Fruit fly (Drosophila melanogaster): Measurements from ENCODE around the gene NijA.

Gene NijA

DNA sequence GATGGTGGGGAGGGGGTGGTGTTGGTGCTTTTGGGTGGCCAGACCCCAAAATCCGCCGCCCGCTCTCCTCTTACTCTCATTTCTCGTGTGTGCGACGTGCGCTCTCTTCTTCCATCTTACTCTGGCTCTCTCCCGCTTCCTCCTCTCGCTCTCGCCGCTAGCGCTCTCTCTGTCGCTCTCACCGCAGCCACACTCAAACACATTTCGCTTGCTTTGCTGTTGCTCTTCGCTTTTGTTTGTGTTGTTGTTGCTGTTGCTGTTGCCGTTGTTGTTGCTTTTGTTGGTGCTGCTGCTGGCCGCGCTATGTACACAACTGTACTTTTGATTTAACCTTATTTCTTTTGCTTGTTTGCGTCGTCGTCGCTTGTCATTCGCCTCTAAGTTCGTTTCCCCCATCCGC lies 14.9 kb downstream of the NijA start:
- TF ChIP-seq CG1620 (GFP tag; optimal IDR thresholded peaks at IDR 0.05): no peak
- no peak for TF ChIP-seq CG7101 (tag; optimal IDR thresholded peaks at IDR 0.05)
- TF ChIP-seq CG14711 (tag; optimal IDR thresholded peaks at IDR 0.05): peak; percentile 0
- TF ChIP-seq cic (GFP tag; optimal IDR thresholded peaks at IDR 0.05): peak; percentile 49
- peak; percentile 34 for TF ChIP-seq Clk (GFP tag; optimal IDR thresholded peaks at IDR 0.05)
- TF ChIP-seq CG12768 (GFP tag; optimal IDR thresholded peaks at IDR 0.05): peak; percentile 18
- peak; percentile 26 for TF ChIP-seq CG33017 (tag; optimal IDR thresholded peaks at IDR 0.05)
- peak; percentile 6 for TF ChIP-seq Crg-1 (GFP tag; optimal IDR thresholded peaks at IDR 0.05)

DNA sequence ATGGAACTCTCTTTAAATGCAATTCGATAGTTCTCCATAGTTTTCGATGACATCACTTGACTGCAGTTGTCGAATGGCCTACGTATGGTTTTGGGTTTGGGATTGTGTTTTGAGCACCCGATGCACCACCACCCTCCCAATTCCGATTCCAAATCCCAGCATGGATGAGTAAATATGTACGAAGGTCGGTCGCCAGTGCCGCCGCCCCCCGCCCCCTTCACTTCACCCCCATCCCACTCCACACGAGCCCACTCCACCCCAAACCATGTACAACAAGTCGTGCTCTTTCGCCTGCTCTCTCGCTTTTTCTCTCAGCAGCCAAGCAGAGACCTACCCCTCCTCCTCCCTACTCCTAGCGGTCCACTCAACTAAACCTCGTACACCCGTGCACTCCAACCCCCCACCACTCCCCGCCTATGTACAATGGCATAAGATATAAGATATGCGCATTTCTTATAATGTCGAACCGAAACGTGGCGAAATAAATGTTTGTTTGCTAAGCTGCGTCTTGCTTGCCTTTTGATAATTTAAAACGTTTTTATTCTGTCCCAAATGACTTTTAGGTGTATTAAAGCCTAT lies 15.9 kb downstream of the NijA start:
- TF ChIP-seq CG11617 (GFP tag; optimal IDR thresholded peaks at IDR 0.05): no peak
- peak; percentile 3 for TF ChIP-seq kay (GFP tag; ENCODE audit: borderline replicate concordance)
- TF ChIP-seq CG5204 (GFP tag; optimal IDR thresholded peaks at IDR 0.05): no peak
- no peak for TF ChIP-seq pad (GFP tag; optimal IDR thresholded peaks at IDR 0.05)
- TF ChIP-seq CG12768 (GFP tag; optimal IDR thresholded peaks at IDR 0.05): peak; percentile 37
- no peak for TF ChIP-seq ovo (GFP tag; optimal IDR thresholded peaks at IDR 0.05)
- TF ChIP-seq cic (GFP tag; optimal IDR thresholded peaks at IDR 0.05): peak; percentile 37
- TF ChIP-seq CG14711 (tag; optimal IDR thresholded peaks at IDR 0.05): peak; percentile 0

DNA sequence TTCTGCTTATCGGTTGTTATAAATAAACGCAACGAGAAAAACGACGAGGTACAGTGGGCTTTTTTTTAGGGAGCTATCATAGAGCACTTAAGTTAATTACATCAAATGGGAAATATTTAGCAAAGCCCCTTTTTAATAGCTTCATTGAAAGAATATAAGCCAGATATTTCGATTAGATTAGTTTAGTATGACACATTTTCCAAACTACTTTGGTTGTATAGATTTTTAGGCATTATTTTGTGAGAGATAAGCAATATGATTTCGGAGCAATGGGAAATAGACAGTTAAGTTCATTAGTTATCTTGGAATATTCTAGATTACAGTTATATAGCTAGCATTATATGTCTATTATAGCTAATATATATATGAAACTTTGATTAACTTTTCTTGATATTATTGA lies 16.5 kb downstream of the NijA start:
- no peak for TF ChIP-seq CG7045 (GFP tag; optimal IDR thresholded peaks at IDR 0.05)
- TF ChIP-seq kay (GFP tag; ENCODE audit: borderline replicate concordance): peak; percentile 93

DNA sequence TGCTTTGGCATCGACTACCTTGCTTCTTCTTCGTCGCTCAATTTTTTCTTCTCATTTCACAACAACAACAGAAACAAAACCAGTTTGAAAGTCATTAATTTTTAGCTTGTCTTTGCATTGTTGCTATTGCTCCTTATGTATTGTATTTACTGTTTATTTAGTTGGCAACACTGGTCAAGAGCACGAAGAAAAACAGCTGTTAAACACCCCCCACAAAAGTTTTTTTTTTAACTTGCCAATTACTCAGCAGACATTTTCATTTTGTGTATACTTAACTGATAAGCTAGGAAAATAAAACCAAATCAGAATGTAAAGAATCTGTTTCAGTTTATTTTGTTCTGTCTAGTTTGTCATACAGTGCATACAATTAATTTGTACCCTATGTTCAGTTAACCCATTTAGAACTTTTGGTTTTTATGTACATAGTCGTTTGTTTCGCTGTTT lies 16.9 kb downstream of the NijA start:
- peak; percentile 11 for TF ChIP-seq tj (GFP tag; optimal IDR thresholded peaks at IDR 0.05)
- TF ChIP-seq CG7045 (GFP tag; optimal IDR thresholded peaks at IDR 0.05): no peak
- TF ChIP-seq CG14711 (tag; optimal IDR thresholded peaks at IDR 0.05): peak; percentile 20
- peak; percentile 7 for TF ChIP-seq CG7101 (tag; optimal IDR thresholded peaks at IDR 0.05)
- no peak for TF ChIP-seq CG11617 (GFP tag; optimal IDR thresholded peaks at IDR 0.05)

DNA sequence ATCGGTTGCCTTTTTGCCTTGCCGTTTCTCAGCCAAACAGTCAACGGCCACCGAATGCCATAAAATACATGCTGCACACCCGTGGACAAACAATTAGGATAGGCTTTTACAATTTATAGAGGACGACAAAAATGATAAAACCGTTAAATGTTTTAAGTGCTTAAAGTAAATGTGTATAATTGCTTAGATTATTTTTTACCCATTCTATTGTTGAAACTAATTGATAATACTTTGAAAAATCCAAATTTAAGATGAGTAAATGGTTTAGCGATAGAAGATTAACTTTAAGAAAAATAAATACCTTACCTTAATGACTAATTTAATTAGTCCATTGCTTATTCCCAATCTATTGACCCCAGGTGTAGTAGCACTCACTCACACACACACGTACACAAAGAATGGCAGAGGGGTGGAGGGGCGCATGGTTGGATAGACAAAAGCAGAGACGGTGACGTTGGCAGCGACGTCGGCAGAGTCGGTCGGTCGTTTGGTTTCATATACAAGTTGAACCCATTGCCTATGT lies 18.1 kb downstream of the NijA start:
- TF ChIP-seq pad (GFP tag; optimal IDR thresholded peaks at IDR 0.05) (peak; percentile 83), CG11617 (GFP tag; optimal IDR thresholded peaks at IDR 0.05) (peak; percentile 95), toe (GFP tag; optimal IDR thresholded peaks at IDR 0.05) (peak; percentile 86), ovo (GFP tag; optimal IDR thresholded peaks at IDR 0.05) (peak; percentile 78), cic (GFP tag; optimal IDR thresholded peaks at IDR 0.05) (peak; percentile 48), CG12768 (GFP tag; optimal IDR thresholded peaks at IDR 0.05) (peak; percentile 89), tj (GFP tag; optimal IDR thresholded peaks at IDR 0.05) (peak; percentile 78), CG14711 (tag; optimal IDR thresholded peaks at IDR 0.05) (peak; percentile 82), CG7045 (GFP tag; optimal IDR thresholded peaks at IDR 0.05) (peak; percentile 96), CG5204 (GFP tag; optimal IDR thresholded peaks at IDR 0.05) (peak; percentile 94), bab1 (GFP tag; optimal IDR thresholded peaks at IDR 0.05) (peak; percentile 96), Clk (GFP tag; optimal IDR thresholded peaks at IDR 0.05) (peak; percentile 85), cnc (optimal IDR thresholded peaks at IDR 0.05) (no peak), CG33017 (tag; optimal IDR thresholded peaks at IDR 0.05) (peak; percentile 96), CG1620 (GFP tag; optimal IDR thresholded peaks at IDR 0.05) (peak; percentile 72), Hr96 (GFP tag; optimal IDR thresholded peaks at IDR 0.05) (peak; percentile 89), CG7101 (tag; optimal IDR thresholded peaks at IDR 0.05) (peak; percentile 95), Crg-1 (GFP tag; optimal IDR thresholded peaks at IDR 0.05) (peak; percentile 78), Mnt (GFP tag; optimal IDR thresholded peaks at IDR 0.05) (peak; percentile 75), kay (GFP tag; ENCODE audit: borderline replicate concordance) (no peak)

DNA sequence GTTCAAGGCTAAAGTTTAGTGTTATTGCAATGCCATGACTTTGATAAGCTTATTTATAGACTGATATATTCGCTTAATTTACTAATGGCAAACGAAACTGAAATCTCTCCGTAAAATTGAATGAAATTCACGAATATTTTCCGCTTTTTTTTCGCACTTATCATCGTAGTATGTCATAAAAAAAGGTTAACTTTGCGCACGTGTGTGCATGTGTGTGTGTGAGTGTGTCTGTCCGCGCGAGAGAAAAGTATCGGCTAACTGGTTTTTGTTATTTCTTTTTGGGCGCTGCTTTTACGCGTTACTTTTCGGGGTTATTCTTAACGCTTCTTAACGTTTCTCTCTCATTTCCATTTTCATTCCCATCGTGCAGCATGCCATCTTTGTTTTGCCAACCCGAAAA lies 18.9 kb downstream of the NijA start:
- peak; percentile 20 for TF ChIP-seq kay (GFP tag; ENCODE audit: borderline replicate concordance)
- TF ChIP-seq CG7101 (tag; optimal IDR thresholded peaks at IDR 0.05): no peak

DNA sequence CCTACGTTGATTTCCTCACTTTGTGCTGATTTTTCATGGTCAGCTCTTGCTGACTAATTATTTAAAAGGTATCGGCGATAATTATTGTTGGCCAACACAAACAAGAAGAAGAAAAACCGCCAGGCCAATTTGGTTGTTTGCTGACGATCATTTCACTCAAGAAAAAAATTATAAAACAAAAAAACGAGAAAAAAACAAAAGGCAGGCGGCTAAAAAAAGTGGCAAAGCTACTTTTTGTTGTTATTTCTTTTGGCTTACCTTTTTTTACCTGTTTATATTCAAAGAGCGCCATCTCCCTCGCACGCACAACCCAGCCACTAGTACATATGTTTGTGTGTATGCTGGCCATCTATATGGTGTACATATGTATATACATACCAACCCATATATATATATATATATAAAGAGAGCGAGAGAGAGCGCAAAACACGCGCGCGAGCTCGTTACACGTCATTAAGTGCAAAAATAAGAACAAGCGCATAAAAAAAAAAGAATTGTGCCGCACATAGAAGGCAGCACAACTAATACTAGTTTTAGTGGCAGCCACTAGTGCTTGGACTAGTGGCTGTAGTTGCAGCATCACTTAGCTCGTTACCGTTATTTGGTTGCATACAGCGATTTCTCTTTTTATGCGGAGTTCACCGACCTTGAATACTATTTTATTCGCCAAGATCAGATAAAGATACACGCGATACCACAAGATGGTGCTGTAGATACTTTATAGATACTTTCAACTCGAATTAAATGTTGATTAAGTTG lies 20.9 kb downstream of the NijA start:
- TF ChIP-seq CG7101 (tag; optimal IDR thresholded peaks at IDR 0.05): no peak
- peak; percentile 5 for TF ChIP-seq CG11617 (GFP tag; optimal IDR thresholded peaks at IDR 0.05)
- peak; percentile 67 for TF ChIP-seq kay (GFP tag; ENCODE audit: borderline replicate concordance)
- TF ChIP-seq tj (GFP tag; optimal IDR thresholded peaks at IDR 0.05): peak; percentile 98
